Fruit fly (Drosophila melanogaster): Measurements from ENCODE around the gene SmE.

SmE gene

DNA sequence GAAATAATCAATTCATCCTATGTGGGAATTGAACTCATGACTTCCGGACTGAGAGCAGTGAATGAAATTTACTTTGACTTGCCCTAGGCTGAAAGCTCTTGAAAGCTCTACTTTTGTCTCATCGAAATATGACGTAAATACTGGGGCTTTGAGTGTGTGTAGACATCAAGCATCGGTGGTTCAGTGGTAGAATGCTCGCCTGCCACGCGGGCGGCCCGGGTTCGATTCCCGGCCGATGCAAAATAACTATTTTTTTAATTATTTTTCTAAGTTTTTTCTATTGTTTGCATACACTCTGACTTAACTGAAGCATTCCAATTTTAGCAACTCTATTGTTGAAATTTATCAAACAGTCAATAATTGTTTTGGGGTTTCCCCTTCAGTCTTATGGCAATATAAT is 12.6 kb downstream of the SmE start:
- no peak for TF ChIP-seq Rel (GFP tag; optimal IDR thresholded peaks at IDR 0.05)
- TF ChIP-seq Rel (tag; optimal IDR thresholded peaks at IDR 0.05) = peak; percentile 16
- no peak for TF ChIP-seq Dif (GFP tag; optimal IDR thresholded peaks at IDR 0.05; ENCODE audit: partially characterized antibody)

- TF ChIP-seq Hr78 (GFP tag; optimal IDR thresholded peaks at IDR 0.05) (no peak), dsf (GFP tag; optimal IDR thresholded peaks at IDR 0.05; ENCODE audit: borderline replicate concordance) (no peak), GATAd (GFP tag; optimal IDR thresholded peaks at IDR 0.05) (no peak), pan (optimal IDR thresholded peaks at IDR 0.05) (no peak), Mio (GFP tag; optimal IDR thresholded peaks at IDR 0.05) (no peak), sv (GFP tag; optimal IDR thresholded peaks at IDR 0.05) (peak; percentile 17), N (GFP tag; optimal IDR thresholded peaks at IDR 0.05) (no peak)
Observed at dm6 chr2L:7871821-7872524, 13.3 kb downstream of the SmE start.

DNA sequence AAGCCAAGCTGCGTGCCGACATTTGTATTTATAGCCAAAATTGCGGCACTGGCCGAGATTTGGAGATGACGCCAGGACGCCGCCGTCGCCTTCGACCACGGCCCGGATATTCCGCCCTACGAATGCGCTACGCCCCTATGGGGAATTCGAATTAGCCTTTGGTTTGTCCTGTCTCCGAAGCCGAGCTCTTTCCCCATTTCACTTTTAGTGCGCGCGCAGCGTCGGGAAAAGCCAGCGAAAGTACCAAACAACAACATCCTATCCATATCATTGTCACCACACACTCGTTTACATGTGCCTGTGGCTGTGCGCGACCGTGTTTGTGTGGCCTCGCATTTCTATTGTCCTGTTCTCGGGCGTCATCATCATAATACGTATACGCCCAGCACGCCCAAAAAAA is 13.9 kb downstream of the SmE start, which contains the start of gene Proc:
Proc (minus strand) TSS at position 101 of the 400 bp plus-strand sequence.
- no peak for TF ChIP-seq Abd-B (GFP tag; optimal IDR thresholded peaks at IDR 0.05)
- TF ChIP-seq Dif (GFP tag; optimal IDR thresholded peaks at IDR 0.05; ENCODE audit: partially characterized antibody) = no peak
- TF ChIP-seq Mio (GFP tag; optimal IDR thresholded peaks at IDR 0.05) = no peak
- TF ChIP-seq Sp1 (GFP tag; optimal IDR thresholded peaks at IDR 0.05) = no peak
- TF ChIP-seq Rel (GFP tag; optimal IDR thresholded peaks at IDR 0.05) = no peak
- TF ChIP-seq Rel (tag; optimal IDR thresholded peaks at IDR 0.05) = no peak
- no peak for TF ChIP-seq CG32264 (GFP tag; optimal IDR thresholded peaks at IDR 0.05)
- TF ChIP-seq OdsH (GFP tag; optimal IDR thresholded peaks at IDR 0.05) = no peak
- no peak for TF ChIP-seq lola (GFP tag; optimal IDR thresholded peaks at IDR 0.05)
- TF ChIP-seq h (GFP tag; optimal IDR thresholded peaks at IDR 0.05) = no peak
- TF ChIP-seq pan (optimal IDR thresholded peaks at IDR 0.05) = no peak
- no peak for TF ChIP-seq dmrt93B (GFP tag; optimal IDR thresholded peaks at IDR 0.05)
- no peak for TF ChIP-seq rgr (GFP tag; optimal IDR thresholded peaks at IDR 0.05)
- no peak for TF ChIP-seq HLH106 (tag; optimal IDR thresholded peaks at IDR 0.05)
- no peak for TF ChIP-seq Hnf4 (GFP tag; optimal IDR thresholded peaks at IDR 0.05)

dm6 chr2L:7870212-7870611 is 15.0 kb downstream of the SmE start:
- no peak for TF ChIP-seq OdsH (GFP tag; optimal IDR thresholded peaks at IDR 0.05)
- no peak for TF ChIP-seq Myc (optimal IDR thresholded peaks at IDR 0.05)
- no peak for TF ChIP-seq brk (GFP tag; optimal IDR thresholded peaks at IDR 0.05)
- no peak for TF ChIP-seq CrebA (GFP tag; optimal IDR thresholded peaks at IDR 0.05; ENCODE audit: borderline replicate concordance)
- no peak for TF ChIP-seq h (GFP tag; optimal IDR thresholded peaks at IDR 0.05)
- TF ChIP-seq Sp1 (GFP tag; optimal IDR thresholded peaks at IDR 0.05) = no peak
- TF ChIP-seq N (GFP tag; optimal IDR thresholded peaks at IDR 0.05) = no peak

dm6 chr2L:7868608-7869007 is 16.6 kb downstream of the SmE start:
- TF ChIP-seq Myc (optimal IDR thresholded peaks at IDR 0.05) = no peak
- no peak for TF ChIP-seq Abd-B (GFP tag; optimal IDR thresholded peaks at IDR 0.05)
- no peak for TF ChIP-seq fru (GFP tag; optimal IDR thresholded peaks at IDR 0.05)

- TF ChIP-seq HLH106 (tag; optimal IDR thresholded peaks at IDR 0.05) = no peak
- no peak for TF ChIP-seq dl (GFP tag; optimal IDR thresholded peaks at IDR 0.05; ENCODE audit: insufficient read depth in 1 of 2, partially characterized antibody in 2 of 2)
- TF ChIP-seq usp (GFP tag; optimal IDR thresholded peaks at IDR 0.05) = no peak
- no peak for TF ChIP-seq Hnf4 (GFP tag; optimal IDR thresholded peaks at IDR 0.05)
- TF ChIP-seq OdsH (GFP tag; optimal IDR thresholded peaks at IDR 0.05) = no peak
- no peak for TF ChIP-seq pan (optimal IDR thresholded peaks at IDR 0.05)
- no peak for TF ChIP-seq rgr (GFP tag; optimal IDR thresholded peaks at IDR 0.05)
- TF ChIP-seq Vsx2 (GFP tag; optimal IDR thresholded peaks at IDR 0.05; ENCODE audit: partially characterized antibody) = no peak
- TF ChIP-seq fru (GFP tag; optimal IDR thresholded peaks at IDR 0.05) = no peak
- TF ChIP-seq Dif (GFP tag; optimal IDR thresholded peaks at IDR 0.05; ENCODE audit: partially characterized antibody) = no peak
- no peak for TF ChIP-seq h (GFP tag; optimal IDR thresholded peaks at IDR 0.05)
- no peak for TF ChIP-seq N (GFP tag; optimal IDR thresholded peaks at IDR 0.05)
- no peak for TF ChIP-seq CrebA (GFP tag; optimal IDR thresholded peaks at IDR 0.05; ENCODE audit: borderline replicate concordance)
- no peak for TF ChIP-seq Myc (optimal IDR thresholded peaks at IDR 0.05)
- TF ChIP-seq jim (GFP tag; optimal IDR thresholded peaks at IDR 0.05) = no peak
- no peak for TF ChIP-seq Jra (GFP tag; optimal IDR thresholded peaks at IDR 0.05)
- no peak for TF ChIP-seq Hr78 (GFP tag; optimal IDR thresholded peaks at IDR 0.05)
- TF ChIP-seq sv (GFP tag; optimal IDR thresholded peaks at IDR 0.05) = no peak
- TF ChIP-seq Dfd (GFP tag; optimal IDR thresholded peaks at IDR 0.05) = no peak
Observed at dm6 chr2L:7861733-7862132, 23.5 kb downstream of the SmE start.

Data from whole organism, wandering third instar larva.